7 worm cellular contexts compared by ENCODE assay signal in the genomic region with DNA sequence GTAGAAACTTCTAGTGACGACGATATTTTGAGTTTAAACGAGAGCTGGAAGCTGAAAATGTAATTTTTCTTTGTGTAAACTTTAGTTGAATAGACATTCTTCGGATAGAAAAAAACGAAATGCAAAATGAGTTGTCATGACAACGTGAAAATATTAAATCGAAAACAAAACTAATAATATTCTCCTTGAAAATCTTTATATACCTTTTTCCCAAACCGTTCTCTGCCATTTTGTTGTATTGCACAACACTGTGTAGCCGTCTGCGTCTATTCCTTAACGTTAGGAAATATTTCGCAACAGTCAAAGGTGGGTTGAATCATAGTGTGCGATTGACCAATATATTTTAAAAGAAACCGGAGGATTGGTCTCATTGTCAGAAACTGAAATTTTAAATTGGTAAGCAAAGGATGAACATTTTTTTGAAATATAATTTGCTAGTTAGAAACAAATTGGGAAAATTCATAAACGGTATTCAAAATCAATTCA.
TF ChIP-seq lines count a peak whose summit lies in the region.

A gene (minus strand): TSS at position 51 of the 486 bp plus-strand sequence.

TF ChIP-seq in whole organism, L1 larva, 84 proteins besides CTCF, POLR2A, EP300 and RAD21 (continues in another document):
- TF ChIP-seq vab-15 (tag; optimal IDR thresholded peaks at IDR 0.05; lab: Kevin White, UChicago) (no peak), lir-3 (tag; optimal IDR thresholded peaks at IDR 0.05; lab: Kevin White, UChicago; ENCODE audit: poor library complexity) (no peak), fkh-8 (tag; optimal IDR thresholded peaks at IDR 0.05; lab: Kevin White, UChicago) (no peak), nhr-12 (tag; optimal IDR thresholded peaks at IDR 0.05; lab: Kevin White, UChicago) (no peak), unc-98 (GFP tag; IDR thresholded peaks at IDR 0.05; lab: Robert Waterston, UW) (no peak), mab-9 (GFP tag; IDR thresholded peaks at IDR 0.05; lab: Robert Waterston, UW) (no peak), C34B4.2 (tag; optimal IDR thresholded peaks at IDR 0.05; lab: Kevin White, UChicago) (no peak), lin-15B (tag; optimal IDR thresholded peaks at IDR 0.05; lab: Kevin White, UChicago) (no peak), ets-5 (GFP tag; IDR thresholded peaks at IDR 0.05; lab: Robert Waterston, UW) (no peak), blmp-1 (tag; optimal IDR thresholded peaks at IDR 0.05; lab: Kevin White, UChicago) (peak; percentile 41), pax-3 (tag; optimal IDR thresholded peaks at IDR 0.05; lab: Kevin White, UChicago) (no peak), nhr-28 (tag; optimal IDR thresholded peaks at IDR 0.05; lab: Kevin White, UChicago) (no peak)

TF ChIP-seq in whole organism, L2 larva, 48 proteins besides CTCF, POLR2A, EP300 and RAD21 (continues in another document):
- TF ChIP-seq alr-1 (tag; optimal IDR thresholded peaks at IDR 0.05; lab: Kevin White, UChicago) (no peak), nhr-10 (tag; optimal IDR thresholded peaks at IDR 0.05; lab: Kevin White, UChicago) (no peak), unc-39 (tag; optimal IDR thresholded peaks at IDR 0.05; lab: Kevin White, UChicago) (no peak), fos-1 (tag; optimal IDR thresholded peaks at IDR 0.05; lab: Kevin White, UChicago) (peak; percentile 87), mab-5 (tag; optimal IDR thresholded peaks at IDR 0.05; lab: Kevin White, UChicago) (no peak), crh-2 (tag; optimal IDR thresholded peaks at IDR 0.05; lab: Kevin White, UChicago) (peak; percentile 38), ztf-1 (GFP tag; conservative IDR thresholded peaks at IDR 0.05; lab: Robert Waterston, UW) (no peak), sma-9 (GFP tag; optimal IDR thresholded peaks at IDR 0.05; lab: Kevin White, UChicago) (peak; percentile 33), sma-9 (tag; optimal IDR thresholded peaks at IDR 0.05; lab: Kevin White, UChicago) (no peak), nhr-11 (tag; optimal IDR thresholded peaks at IDR 0.05; lab: Kevin White, UChicago) (no peak), sma-3 (GFP tag; optimal IDR thresholded peaks at IDR 0.05; lab: Kevin White, UChicago) (peak; percentile 43), lin-13 (GFP tag; optimal IDR thresholded peaks at IDR 0.05; lab: Kevin White, UChicago) (no peak), lsy-2 (tag; optimal IDR thresholded peaks at IDR 0.05; lab: Kevin White, UChicago) (peak in 1 of 2 experiments; percentile 31)

TF ChIP-seq in whole organism, L3 larva, 47 proteins besides CTCF, POLR2A, EP300 and RAD21 (continues in another document):
- TF ChIP-seq lin-15B (tag; optimal IDR thresholded peaks at IDR 0.05; lab: Kevin White, UChicago): peak; percentile 2
- no peak for TF ChIP-seq eor-1 (tag; optimal IDR thresholded peaks at IDR 0.05; lab: Kevin White, UChicago)
- no peak for TF ChIP-seq ztf-11 (tag; optimal IDR thresholded peaks at IDR 0.05; lab: Kevin White, UChicago)
- peak; percentile 75 for TF ChIP-seq pha-4 (tag; optimal IDR thresholded peaks at IDR 0.05; lab: Kevin White, UChicago)
- TF ChIP-seq pqm-1 (tag; optimal IDR thresholded peaks at IDR 0.05; lab: Kevin White, UChicago): peak; percentile 28
- no peak for TF ChIP-seq nhr-76 (tag; optimal IDR thresholded peaks at IDR 0.05; lab: Kevin White, UChicago)
- no peak for TF ChIP-seq nhr-11 (tag; optimal IDR thresholded peaks at IDR 0.05; lab: Kevin White, UChicago)
- TF ChIP-seq jun-1 (tag; optimal IDR thresholded peaks at IDR 0.05; lab: Kevin White, UChicago): peak; percentile 11
- TF ChIP-seq ama-1 (optimal IDR thresholded peaks at IDR 0.05; lab: Kevin White, UChicago): no peak
- TF ChIP-seq hmg-11 (tag; optimal IDR thresholded peaks at IDR 0.05; lab: Kevin White, UChicago): no peak
- peak; percentile 46 for TF ChIP-seq nfya-1 (tag; optimal IDR thresholded peaks at IDR 0.05; lab: Kevin White, UChicago; ENCODE audit: insufficient read depth)
- no peak for TF ChIP-seq lsy-12 (tag; optimal IDR thresholded peaks at IDR 0.05; lab: Kevin White, UChicago)
- no peak for TF ChIP-seq nhr-43 (tag; optimal IDR thresholded peaks at IDR 0.05; lab: Kevin White, UChicago; ENCODE audit: poor library complexity, severe bottlenecking)

TF ChIP-seq in whole organism, L4 larva, 104 proteins besides CTCF, POLR2A, EP300 and RAD21 (continues in another document):
- TF ChIP-seq lin-13 (GFP tag; optimal IDR thresholded peaks at IDR 0.05; lab: Kevin White, UChicago): no peak
- TF ChIP-seq jun-1 (tag; optimal IDR thresholded peaks at IDR 0.05; lab: Kevin White, UChicago): no peak
- TF ChIP-seq F44E2.7 (GFP tag; IDR thresholded peaks at IDR 0.05; lab: Robert Waterston, UW): no peak
- no peak for TF ChIP-seq lin-29 (GFP tag; IDR thresholded peaks at IDR 0.05; lab: Robert Waterston, UW)
- TF ChIP-seq zag-1 (tag; optimal IDR thresholded peaks at IDR 0.05; lab: Kevin White, UChicago): no peak
- TF ChIP-seq Y48G9A.11 (GFP tag; IDR thresholded peaks at IDR 0.05; lab: Robert Waterston, UW): no peak
- no peak for TF ChIP-seq unc-62 (GFP tag; optimal IDR thresholded peaks at IDR 0.05 in 1 of 2; lab: Kevin White, UChicago)
- no peak for TF ChIP-seq unc-62 (tag; optimal IDR thresholded peaks at IDR 0.05; lab: Kevin White, UChicago)
- no peak for TF ChIP-seq spr-3 (GFP tag; optimal IDR thresholded peaks at IDR 0.05; lab: Kevin White, UChicago)
- TF ChIP-seq T26A8.4 (GFP tag; IDR thresholded peaks at IDR 0.05; lab: Robert Waterston, UW): no peak
- peak in 1 of 2 experiments; percentile 54 for TF ChIP-seq hif-1 (tag; optimal IDR thresholded peaks at IDR 0.05; lab: Kevin White, UChicago)
- peak; percentile 19 for TF ChIP-seq nhr-6 (tag; optimal IDR thresholded peaks at IDR 0.05; lab: Kevin White, UChicago)
- TF ChIP-seq Y75B8A.6 (GFP tag; IDR thresholded peaks at IDR 0.05; lab: Robert Waterston, UW): no peak
- no peak for TF ChIP-seq set-16 (GFP tag; IDR thresholded peaks at IDR 0.05; lab: Robert Waterston, UW)

TF ChIP-seq in whole organism, late embryonic, 69 proteins besides CTCF, POLR2A, EP300 and RAD21:
- TF ChIP-seq nfya-1 (tag; optimal IDR thresholded peaks at IDR 0.05; lab: Kevin White, UChicago) (peak; percentile 20), dve-1 (tag; optimal IDR thresholded peaks at IDR 0.05; lab: Kevin White, UChicago) (no peak)

TF ChIP-seq in whole organism, mixed stage, embryonic, 35 proteins besides CTCF, POLR2A, EP300 and RAD21:
- TF ChIP-seq tbx-8 (GFP tag; optimal IDR thresholded peaks at IDR 0.05; lab: Kevin White, UChicago) (no peak), ham-2 (GFP tag; optimal IDR thresholded peaks at IDR 0.05; lab: Kevin White, UChicago) (no peak), zip-8 (tag; optimal IDR thresholded peaks at IDR 0.05; lab: Kevin White, UChicago) (peak; percentile 1), elt-3 (tag; optimal IDR thresholded peaks at IDR 0.05; lab: Kevin White, UChicago) (peak; percentile 86)
TF ChIP-seq in whole organism, mixed stage, embryonic: peak in this region for 2.

TF ChIP-seq in whole organism, young adult, 124 proteins besides CTCF, POLR2A, EP300 and RAD21 (continues in another document):
- no peak for TF ChIP-seq nfya-1 (tag; optimal IDR thresholded peaks at IDR 0.05; lab: Kevin White, UChicago; ENCODE audit: borderline replicate concordance, insufficient read depth)
- no peak for TF ChIP-seq mcd-1 (GFP tag; IDR thresholded peaks at IDR 0.05; lab: Robert Waterston, UW)
- peak; percentile 69 for TF ChIP-seq nhr-80 (tag; optimal IDR thresholded peaks at IDR 0.05; lab: Kevin White, UChicago)
- peak; percentile 8 for TF ChIP-seq lin-40 (tag; optimal IDR thresholded peaks at IDR 0.05; lab: Kevin White, UChicago)
- TF ChIP-seq lin-35 (GFP tag; optimal IDR thresholded peaks at IDR 0.05; lab: Kevin White, UChicago): no peak
- TF ChIP-seq akir-1 (GFP tag; optimal IDR thresholded peaks at IDR 0.05; lab: Kevin White, UChicago): no peak
- peak; percentile 88 for TF ChIP-seq attf-5 (GFP tag; optimal IDR thresholded peaks at IDR 0.05; lab: Kevin White, UChicago)
- TF ChIP-seq B0019.2 (GFP tag; conservative IDR thresholded peaks at IDR 0.05; lab: Robert Waterston, UW): no peak
- no peak for TF ChIP-seq dpff-1 (tag; optimal IDR thresholded peaks at IDR 0.05; lab: Kevin White, UChicago)
- no peak for TF ChIP-seq ceh-100 (GFP tag; IDR thresholded peaks at IDR 0.05; lab: Robert Waterston, UW)
- TF ChIP-seq hmg-1.2 (GFP tag; IDR thresholded peaks at IDR 0.05; lab: Robert Waterston, UW): peak; percentile 72; the same call in 1 of the 2 replicates
- no peak for TF ChIP-seq rpc-1 (optimal IDR thresholded peaks at IDR 0.05; lab: Kevin White, UChicago)
- TF ChIP-seq rpc-1 (tag; optimal IDR thresholded peaks at IDR 0.05; lab: Kevin White, UChicago): no peak
- TF ChIP-seq nhr-90 (tag; optimal IDR thresholded peaks at IDR 0.05; lab: Kevin White, UChicago): no peak
- TF ChIP-seq ZK185.1 (tag; optimal IDR thresholded peaks at IDR 0.05; lab: Kevin White, UChicago; ENCODE audit: poor library complexity, severe bottlenecking): no peak
- TF ChIP-seq Y53F4B.3 (GFP tag; IDR thresholded peaks at IDR 0.05; lab: Robert Waterston, UW): no peak
- TF ChIP-seq ztf-6 (GFP tag; IDR thresholded peaks at IDR 0.05; lab: Robert Waterston, UW): no peak
- TF ChIP-seq F33H1.4 (GFP tag; IDR thresholded peaks at IDR 0.05; lab: Robert Waterston, UW): no peak
- no peak for TF ChIP-seq sptf-2 (GFP tag; optimal IDR thresholded peaks at IDR 0.05; lab: Kevin White, UChicago)
- TF ChIP-seq ztf-22 (GFP tag; optimal IDR thresholded peaks at IDR 0.05; lab: Kevin White, UChicago): no peak
- peak; percentile 99 for TF ChIP-seq cebp-1 (GFP tag; IDR thresholded peaks at IDR 0.05; lab: Robert Waterston, UW)
- peak; percentile 99 for TF ChIP-seq cebp-1 (tag; optimal IDR thresholded peaks at IDR 0.05; lab: Kevin White, UChicago)
- TF ChIP-seq F39B2.1 (GFP tag; IDR thresholded peaks at IDR 0.05; lab: Robert Waterston, UW): no peak
- no peak for TF ChIP-seq cebp-2 (GFP tag; IDR thresholded peaks at IDR 0.05; lab: Robert Waterston, UW)
- no peak for TF ChIP-seq nhr-27 (tag; optimal IDR thresholded peaks at IDR 0.05; lab: Kevin White, UChicago)
- no peak for TF ChIP-seq repo-1 (tag; optimal IDR thresholded peaks at IDR 0.05; lab: Kevin White, UChicago)
- no peak for TF ChIP-seq madf-10 (tag; optimal IDR thresholded peaks at IDR 0.05; lab: Kevin White, UChicago)
- TF ChIP-seq sea-2 (GFP tag; IDR thresholded peaks at IDR 0.05; lab: Robert Waterston, UW): no peak
- no peak for TF ChIP-seq egl-44 (GFP tag; IDR thresholded peaks at IDR 0.05; lab: Robert Waterston, UW)
- no peak for TF ChIP-seq ceh-58 (GFP tag; IDR thresholded peaks at IDR 0.05; lab: Robert Waterston, UW)
- no peak for TF ChIP-seq F22D6.2 (tag; optimal IDR thresholded peaks at IDR 0.05; lab: Kevin White, UChicago)
- TF ChIP-seq mel-28 (tag; optimal IDR thresholded peaks at IDR 0.05; lab: Kevin White, UChicago; ENCODE audit: borderline replicate concordance): no peak
- peak; percentile 12 for TF ChIP-seq lin-54 (GFP tag; optimal IDR thresholded peaks at IDR 0.05; lab: Kevin White, UChicago)
- TF ChIP-seq nhr-120 (GFP tag; IDR thresholded peaks at IDR 0.05; lab: Robert Waterston, UW): no peak
- peak; percentile 6 for TF ChIP-seq K12H6.12 (tag; optimal IDR thresholded peaks at IDR 0.05; lab: Kevin White, UChicago)
